Fruit fly (Drosophila melanogaster) whole organism, embryonic: ENCODE data around the gene Ldh.

Source experiments
- Bteb2 ChIP-seq: fragments of 200-800 bp; sonication (Bioruptor generic); optimal IDR thresholded peaks from 2 replicates; lab custom pipeline; 2016; ENCODE audit warnings: missing biosample characterization, missing genetic modification characterization
- CG10654 ChIP-seq: fragments of 200-800 bp; sonication (Bioruptor generic); optimal IDR thresholded peaks from 2 replicates; lab custom pipeline; 2016; ENCODE audit warnings: missing biosample characterization, missing genetic modification characterization
- CG11504 ChIP-seq: fragments of 200-800 bp; sonication (Bioruptor generic); optimal IDR thresholded peaks from 3 replicates; lab custom pipeline; 2019; ENCODE audit warnings: missing biosample characterization, mild to moderate bottlenecking, missing genetic modification characterization, moderate library complexity
- CG11695 ChIP-seq: fragments of 200-800 bp; sonication (Bioruptor generic); IDR thresholded peaks from 3 replicates; pipeline ENCODE4 v1.3.6; 2022; ENCODE audit warnings: missing biosample characterization, missing genetic modification characterization
- CG12071 ChIP-seq: fragments of 200-800 bp; sonication (Bioruptor generic); optimal IDR thresholded peaks from 3 replicates; lab custom pipeline; 2018; ENCODE audit warnings: missing biosample characterization, mild to moderate bottlenecking, missing genetic modification characterization
- CG12104 ChIP-seq: fragments of 200-800 bp; sonication (Bioruptor generic); optimal IDR thresholded peaks from 3 replicates; lab custom pipeline; 2016; ENCODE audit warnings: missing biosample characterization, missing genetic modification characterization
- CG16779 ChIP-seq: fragments of 200-800 bp; sonication (Bioruptor generic); IDR thresholded peaks from 2 replicates; pipeline ENCODE4 v1.3.6; 2022; ENCODE audit warnings: missing biosample characterization, missing genetic modification characterization
- CG17385 ChIP-seq: fragments of 200-800 bp; sonication (Bioruptor generic); optimal IDR thresholded peaks from 3 replicates; lab custom pipeline; 2018; ENCODE audit warnings: missing biosample characterization, mild to moderate bottlenecking, missing genetic modification characterization
- CG17912 ChIP-seq: fragments of 200-800 bp; sonication (Bioruptor generic); optimal IDR thresholded peaks from 2 replicates; lab custom pipeline; 2018; ENCODE audit warnings: missing biosample characterization, mild to moderate bottlenecking, missing genetic modification characterization
- CG2116 ChIP-seq: fragments of 200-800 bp; sonication (Bioruptor generic); optimal IDR thresholded peaks from 3 replicates; lab custom pipeline; 2018; ENCODE audit warnings: missing biosample characterization, mild to moderate bottlenecking, missing genetic modification characterization
- CG2712 ChIP-seq: fragments of 200-800 bp; optimal IDR thresholded peaks from 3 replicates; lab custom pipeline; 2019; ENCODE audit warnings: missing biosample characterization, mild to moderate bottlenecking, missing genetic modification characterization, moderate library complexity
- CG2875 ChIP-seq: fragments of 200-800 bp; sonication (Bioruptor generic); optimal IDR thresholded peaks from 2 replicates; lab custom pipeline; 2017; ENCODE audit warnings: missing biosample characterization, mild to moderate bottlenecking, missing genetic modification characterization, missing genetic modification reagents
- CG30403 ChIP-seq: fragments of 200-800 bp; sonication (Bioruptor generic); optimal IDR thresholded peaks from 3 replicates; lab custom pipeline; 2016; ENCODE audit warnings: missing biosample characterization, missing genetic modification characterization
- CG31365 ChIP-seq: fragments of 200-800 bp; sonication (Bioruptor generic); optimal IDR thresholded peaks from 2 replicates; lab custom pipeline; 2018; ENCODE audit warnings: missing biosample characterization, mild to moderate bottlenecking, missing genetic modification characterization
- CG3838 ChIP-seq: fragments of 200-800 bp; sonication (Bioruptor generic); optimal IDR thresholded peaks from 3 replicates; lab custom pipeline; 2016; ENCODE audit warnings: missing biosample characterization, missing genetic modification characterization
- CG5245 ChIP-seq: fragments of 200-800 bp; sonication (Bioruptor generic); optimal IDR thresholded peaks from 3 replicates; lab custom pipeline; 2016; ENCODE audit warnings: missing biosample characterization, missing genetic modification characterization
- CG7556 ChIP-seq: fragments of 200-800 bp; sonication (Bioruptor generic); optimal IDR thresholded peaks from 2 replicates; lab custom pipeline; 2017; ENCODE audit warnings: missing biosample characterization, mild to moderate bottlenecking, missing genetic modification characterization
- CG7839 ChIP-seq: fragments of 200-800 bp; sonication (Bioruptor generic); optimal IDR thresholded peaks from 3 replicates; lab custom pipeline; 2018; ENCODE audit warnings: missing biosample characterization, mild to moderate bottlenecking, missing genetic modification characterization, moderate library complexity
- CG9437 ChIP-seq: fragments of 200-800 bp; sonication (Bioruptor generic); optimal IDR thresholded peaks from 2 replicates; lab custom pipeline; 2018; ENCODE audit warnings: missing biosample characterization, mild to moderate bottlenecking, missing genetic modification characterization
- CG9727 ChIP-seq: fragments of 200-800 bp; sonication (Bioruptor generic); optimal IDR thresholded peaks from 3 replicates; lab custom pipeline; 2017; ENCODE audit warnings: missing biosample characterization, mild to moderate bottlenecking, missing genetic modification characterization
- CG9932 ChIP-seq: fragments of 200-800 bp; sonication (Bioruptor generic); IDR thresholded peaks from 2 replicates; pipeline ENCODE4 v1.3.6; 2022; ENCODE audit warnings: missing biosample characterization, missing genetic modification characterization
- D19B ChIP-seq: fragments of 200-800 bp; sonication (Bioruptor generic); optimal IDR thresholded peaks from 2 replicates; lab custom pipeline; 2017; ENCODE audit warnings: missing biosample characterization, mild to moderate bottlenecking, missing genetic modification characterization
- Dip2 ChIP-seq: fragments of 200-800 bp; sonication (Bioruptor generic); IDR thresholded peaks from 2 replicates; pipeline ENCODE4 v1.3.6; 2022; ENCODE audit warnings: missing biosample characterization, missing genetic modification characterization
- Elba2 ChIP-seq: fragments of 200-800 bp; sonication (Bioruptor generic); optimal IDR thresholded peaks from 3 replicates; lab custom pipeline; 2016; ENCODE audit warnings: missing biosample characterization, missing genetic modification characterization
- Ets97D ChIP-seq: fragments of 200-800 bp; sonication (Bioruptor generic); optimal IDR thresholded peaks from 3 replicates; lab custom pipeline; 2016; ENCODE audit warnings: missing biosample characterization, missing genetic modification characterization
- Gug ChIP-seq: fragments of 200-800 bp; sonication (Bioruptor generic); IDR thresholded peaks from 4 replicates; pipeline ENCODE4 v1.3.6; 2022; ENCODE audit warnings: missing biosample characterization, missing genetic modification characterization
- H15 ChIP-seq: fragments of 200-800 bp; sonication (Bioruptor generic); IDR thresholded peaks from 3 replicates; pipeline ENCODE4 v1.3.6; 2022; ENCODE audit warnings: missing biosample characterization, missing genetic modification characterization
- H2.0 ChIP-seq: fragments of 200-800 bp; sonication (Bioruptor generic); IDR thresholded peaks from 2 replicates; pipeline ENCODE4 v1.3.6; 2022; ENCODE audit warnings: missing biosample characterization, missing genetic modification characterization
- Hey ChIP-seq: fragments of 200-800 bp; sonication (Bioruptor generic); optimal IDR thresholded peaks from 3 replicates; lab custom pipeline; 2018; ENCODE audit warnings: missing biosample characterization, mild to moderate bottlenecking, missing genetic modification characterization
- Hmx ChIP-seq: fragments of 200-800 bp; sonication (Bioruptor generic); optimal IDR thresholded peaks from 2 replicates; lab custom pipeline; 2016; ENCODE audit warnings: missing biosample characterization, missing genetic modification characterization
- Kr ChIP-seq: fragments of 200-800 bp; sonication (Bioruptor generic); optimal IDR thresholded peaks from 2 replicates; lab custom pipeline; 2017; ENCODE audit warnings: missing biosample characterization, mild to moderate bottlenecking, missing genetic modification characterization
- Lim3 ChIP-seq: fragments of 200-800 bp; sonication (Bioruptor generic); IDR thresholded peaks from 2 replicates; pipeline ENCODE4 v1.3.6; 2022; ENCODE audit warnings: missing biosample characterization, missing genetic modification characterization
- NFAT ChIP-seq: fragments of 200-800 bp; sonication (Bioruptor generic); IDR thresholded peaks from 2 replicates; pipeline ENCODE4 v1.3.6; 2022; ENCODE audit warnings: missing biosample characterization, missing genetic modification characterization
- Optix ChIP-seq: fragments of 200-800 bp; sonication (Bioruptor generic); IDR thresholded peaks from 3 replicates; pipeline ENCODE4 v1.3.6; 2022; ENCODE audit warnings: missing biosample characterization, missing genetic modification characterization
- Sox102F ChIP-seq: fragments of 200-800 bp; sonication (Bioruptor generic); optimal IDR thresholded peaks from 2 replicates; lab custom pipeline; 2018; ENCODE audit warnings: missing biosample characterization, mild to moderate bottlenecking, missing genetic modification characterization, moderate library complexity
- bigmax ChIP-seq: fragments of 200-800 bp; sonication (Bioruptor generic); optimal IDR thresholded peaks from 2 replicates; lab custom pipeline; 2018; ENCODE audit warnings: missing biosample characterization, mild to moderate bottlenecking, missing genetic modification characterization
- br ChIP-seq: fragments of >200 bp; optimal IDR thresholded peaks from 2 replicates; lab custom pipeline; 2017
- cas ChIP-seq: fragments of 200-800 bp; sonication (Bioruptor generic); IDR thresholded peaks from 2 replicates; pipeline ENCODE4 v1.3.6; 2022; ENCODE audit warnings: missing biosample characterization, missing genetic modification characterization
- dmrt99B ChIP-seq: fragments of 200-800 bp; sonication (Bioruptor generic); optimal IDR thresholded peaks from 2 replicates; lab custom pipeline; 2018; ENCODE audit warnings: missing biosample characterization, mild to moderate bottlenecking, missing genetic modification characterization, moderate library complexity
- kah ChIP-seq: fragments of 200-800 bp; sonication (Bioruptor generic); optimal IDR thresholded peaks from 2 replicates; lab custom pipeline; 2018; ENCODE audit warnings: missing biosample characterization, mild to moderate bottlenecking, missing genetic modification characterization
- luna ChIP-seq: fragments of 200-800 bp; sonication (Bioruptor generic); optimal IDR thresholded peaks from 2 replicates; lab custom pipeline; 2016; ENCODE audit warnings: missing biosample characterization, missing genetic modification characterization
- nau ChIP-seq: fragments of 200-800 bp; sonication (Bioruptor generic); optimal IDR thresholded peaks from 3 replicates; lab custom pipeline; 2017; ENCODE audit warnings: missing biosample characterization, mild to moderate bottlenecking, missing genetic modification characterization, missing genetic modification reagents
- peb ChIP-seq: fragments of 200-800 bp; sonication (Bioruptor generic); IDR thresholded peaks from 2 replicates; pipeline ENCODE4 v1.3.6; 2022; ENCODE audit warnings: missing biosample characterization, missing genetic modification characterization
- pfk ChIP-seq: fragments of 200-800 bp; sonication (Bioruptor generic); optimal IDR thresholded peaks from 2 replicates; lab custom pipeline; 2018; ENCODE audit warnings: missing biosample characterization, mild to moderate bottlenecking, missing genetic modification characterization, moderate library complexity
- pita ChIP-seq: fragments of 200-800 bp; sonication (Bioruptor generic); optimal IDR thresholded peaks from 2 replicates; lab custom pipeline; 2017; ENCODE audit warnings: missing biosample characterization, mild to moderate bottlenecking, missing genetic modification characterization
- row ChIP-seq: fragments of 200-800 bp; sonication (Bioruptor generic); IDR thresholded peaks from 3 replicates; pipeline ENCODE4 v1.3.6; 2022; ENCODE audit warnings: missing biosample characterization, missing genetic modification characterization
- sqz ChIP-seq: fragments of 200-800 bp; sonication (Bioruptor generic); optimal IDR thresholded peaks from 3 replicates; lab custom pipeline; 2018; ENCODE audit warnings: missing biosample characterization, mild to moderate bottlenecking, missing genetic modification characterization
- sr ChIP-seq: fragments of 200-800 bp; sonication (Bioruptor generic); IDR thresholded peaks from 3 replicates; pipeline ENCODE4 v1.3.6; 2022; ENCODE audit warnings: missing biosample characterization, missing genetic modification characterization
- ssp ChIP-seq: fragments of 200-800 bp; sonication (Bioruptor generic); IDR thresholded peaks from 2 replicates; pipeline ENCODE4 v1.3.6; 2022; ENCODE audit warnings: missing biosample characterization, missing genetic modification characterization
- sug ChIP-seq: fragments of 200-800 bp; optimal IDR thresholded peaks from 2 replicates; lab custom pipeline; 2019; ENCODE audit warnings: missing biosample characterization, mild to moderate bottlenecking, missing genetic modification characterization, moderate library complexity
- tgo ChIP-seq: fragments of 200-800 bp; sonication (Bioruptor generic); IDR thresholded peaks from 3 replicates; pipeline ENCODE4 v1.3.6; 2022; ENCODE audit warnings: missing biosample characterization, missing genetic modification characterization
- ttk ChIP-seq: fragments of 200-800 bp; sonication (Bioruptor generic); IDR thresholded peaks from 2 replicates; pipeline ENCODE4 v2.1.2; 2022; ENCODE audit warnings: missing biosample characterization, missing genetic modification characterization
- usp ChIP-seq: fragments of >200 bp; optimal IDR thresholded peaks from 2 replicates; lab custom pipeline; 2017; ENCODE audit warnings: missing biosample characterization, missing genetic modification characterization

The Ldh gene

dm6 chr3L:6217212-6217611 lies 45.3 kb downstream of the Ldh start (continued):
- no peak for TF ChIP-seq NFAT (GFP tag; lab: Robert Waterston, UW)
- no peak for TF ChIP-seq luna
- TF ChIP-seq D19B = no peak
- peak; percentile 81 for TF ChIP-seq CG7839 (tag; lab: Kevin White, UChicago)
- TF ChIP-seq Hey = no peak
- TF ChIP-seq CG12071 (GFP tag; lab: Kevin White, UChicago) = peak; percentile 5
- TF ChIP-seq CG2712 = peak; percentile 92
- no peak for TF ChIP-seq CG16779 (GFP tag; lab: Robert Waterston, UW)
- TF ChIP-seq peb (GFP tag; lab: Robert Waterston, UW) = peak; percentile 70
- TF ChIP-seq sr = no peak
- TF ChIP-seq H2.0 = peak; percentile 66
- no peak for TF ChIP-seq pita (GFP tag; lab: Kevin White, UChicago)
- 0 out of 3 replicates have a peak, but pooled peaks have one; percentile 21 for TF ChIP-seq H15 (GFP tag; lab: Robert Waterston, UW)
- peak; percentile 75 for TF ChIP-seq row (GFP tag; lab: Robert Waterston, UW)
- no peak for TF ChIP-seq Kr
- TF ChIP-seq sqz (GFP tag; lab: Kevin White, UChicago) = no peak
- TF ChIP-seq usp (GFP tag; lab: Kevin White, UChicago) = no peak
- no peak for TF ChIP-seq nau (GFP tag; lab: Kevin White, UChicago)
- no peak for TF ChIP-seq Hmx (GFP tag; lab: Kevin White, UChicago)
- peak; percentile 65 for TF ChIP-seq CG7556 (GFP tag; lab: Kevin White, UChicago)
- peak; percentile 66; the same call in 2 of the 3 replicates for TF ChIP-seq tgo (GFP tag; lab: Robert Waterston, UW)
- TF ChIP-seq CG3838 (GFP tag; lab: Kevin White, UChicago) = no peak
- TF ChIP-seq pfk = no peak
- TF ChIP-seq Sox102F (GFP tag; lab: Kevin White, UChicago) = peak; percentile 83
- TF ChIP-seq CG10654 (GFP tag; lab: Kevin White, UChicago) = peak; percentile 44
- peak; percentile 16 for TF ChIP-seq kah (GFP tag; lab: Kevin White, UChicago)
- TF ChIP-seq ttk (GFP tag; lab: Robert Waterston, UW) = peak; percentile 72; the same call in 1 of the 2 replicates
- no peak for TF ChIP-seq cas (GFP tag; lab: Robert Waterston, UW)
- TF ChIP-seq CG9437 (GFP tag; lab: Kevin White, UChicago) = peak; percentile 14
- TF ChIP-seq CG30403 (GFP tag; lab: Kevin White, UChicago) = peak; percentile 75
- TF ChIP-seq br (lab: Kevin White, UChicago) = no peak
- peak; percentile 76 for TF ChIP-seq CG9727 (GFP tag; lab: Kevin White, UChicago)
- peak; percentile 44; the same call in 1 of the 2 replicates for TF ChIP-seq ssp
- no peak for TF ChIP-seq Elba2 (GFP tag; lab: Kevin White, UChicago)
- peak; percentile 56 for TF ChIP-seq CG11504 (tag; lab: Kevin White, UChicago)
- TF ChIP-seq Gug (GFP tag; lab: Robert Waterston, UW) = no peak
- TF ChIP-seq Optix (GFP tag; lab: Robert Waterston, UW) = no peak
- TF ChIP-seq CG2116 (GFP tag; lab: Kevin White, UChicago) = peak; percentile 22
- TF ChIP-seq dmrt99B = peak; percentile 77
- peak; percentile 65 for TF ChIP-seq CG17385 (GFP tag; lab: Kevin White, UChicago)
- no peak for TF ChIP-seq CG17912
- TF ChIP-seq sug (tag; lab: Kevin White, UChicago) = no peak
- peak; percentile 50 for TF ChIP-seq CG2875 (GFP tag; lab: Kevin White, UChicago)
- TF ChIP-seq Ets97D (GFP tag; lab: Kevin White, UChicago) = no peak
- TF ChIP-seq CG9932 = 0 out of 2 replicates have a peak, but pooled peaks have one; percentile 4
- TF ChIP-seq CG31365 (tag; lab: Kevin White, UChicago) = no peak
- peak; percentile 50 for TF ChIP-seq CG5245 (GFP tag; lab: Kevin White, UChicago)
- peak; percentile 70 for TF ChIP-seq CG11695 (GFP tag; lab: Robert Waterston, UW)
- no peak for TF ChIP-seq Dip2 (GFP tag; lab: Robert Waterston, UW)
- TF ChIP-seq bigmax = no peak
- peak; percentile 4 for TF ChIP-seq Bteb2 (GFP tag; lab: Kevin White, UChicago)
- no peak for TF ChIP-seq Lim3 (GFP tag; lab: Robert Waterston, UW)
- peak; percentile 37 for TF ChIP-seq CG12104 (GFP tag; lab: Kevin White, UChicago)
